Fruit fly (Drosophila melanogaster): ENCODE data around the gene ng2.

- TF ChIP-seq CG8478 (optimal IDR thresholded peaks at IDR 0.05) (no peak), CTCF (optimal IDR thresholded peaks at IDR 0.05) (peak; percentile 48 to 68)
Measured at dm6 chrX:3192301-3192700, 48.1 kb downstream of the ng2 start.
